Worm (Caenorhabditis elegans) whole organism, L3 larva: Measurements from ENCODE around the gene aps-2.

Experiments used
- ceh-82 ChIP-seq: fragments of 150-350 bp; optimal IDR thresholded peaks from 2 replicates; lab custom pipeline; 2014; ENCODE audit warnings: missing biosample characterization, missing genetic modification characterization
- egl-5 ChIP-seq: fragments of 150-350 bp; optimal IDR thresholded peaks from 2 replicates; lab custom pipeline; 2017; ENCODE audit warnings: missing biosample characterization, missing genetic modification reagents, missing genetic modification characterization, inconsistent platforms
- elt-1 ChIP-seq: fragments of 150-350 bp; optimal IDR thresholded peaks from 2 replicates; lab custom pipeline; 2014; ENCODE audit warnings: missing biosample characterization, missing genetic modification characterization
- mml-1 ChIP-seq: fragments of 150-350 bp; sonication (generic microtip); optimal IDR thresholded peaks from 3 replicates; lab custom pipeline; 2014; ENCODE audit warnings: missing biosample characterization, missing genetic modification characterization
- nhr-23 ChIP-seq: fragments of 150-350 bp; optimal IDR thresholded peaks from 2 replicates; lab custom pipeline; 2014; ENCODE audit warnings: missing biosample characterization, missing genetic modification reagents, missing genetic modification characterization
- nhr-237 ChIP-seq: fragments of 150-350 bp; optimal IDR thresholded peaks from 2 replicates; lab custom pipeline; 2014; ENCODE audit warnings: missing biosample characterization, missing genetic modification characterization
- nhr-43 ChIP-seq: sonication (generic microtip); optimal IDR thresholded peaks from 2 replicates; lab custom pipeline; 2016; ENCODE audit warnings: mild to moderate bottlenecking, missing genetic modification characterization, missing compliant biosample characterization; ENCODE audit not compliant: poor library complexity, severe bottlenecking
- nhr-76 ChIP-seq: fragments of 150-350 bp; sonication (generic microtip); optimal IDR thresholded peaks from 5 replicates; lab custom pipeline; 2014; ENCODE audit warnings: missing biosample characterization, missing genetic modification characterization
- snpc-4 ChIP-seq: fragments of 150-350 bp; optimal IDR thresholded peaks from 2 replicates; lab custom pipeline; 2014; ENCODE audit warnings: missing biosample characterization, missing genetic modification characterization
- unc-39 ChIP-seq: sonication (generic microtip); optimal IDR thresholded peaks from 4 replicates; lab custom pipeline; 2017; ENCODE audit warnings: missing biosample characterization, missing genetic modification characterization
- unc-62 ChIP-seq: fragments of 150-350 bp; sonication (generic microtip); optimal IDR thresholded peaks from 4 replicates; lab custom pipeline; 2014; ENCODE audit warnings: missing biosample characterization, missing genetic modification reagents, missing genetic modification characterization
- zag-1 ChIP-seq: fragments of 150-350 bp; optimal IDR thresholded peaks from 2 replicates; lab custom pipeline; 2014; ENCODE audit warnings: missing biosample characterization, missing genetic modification characterization

DNA sequence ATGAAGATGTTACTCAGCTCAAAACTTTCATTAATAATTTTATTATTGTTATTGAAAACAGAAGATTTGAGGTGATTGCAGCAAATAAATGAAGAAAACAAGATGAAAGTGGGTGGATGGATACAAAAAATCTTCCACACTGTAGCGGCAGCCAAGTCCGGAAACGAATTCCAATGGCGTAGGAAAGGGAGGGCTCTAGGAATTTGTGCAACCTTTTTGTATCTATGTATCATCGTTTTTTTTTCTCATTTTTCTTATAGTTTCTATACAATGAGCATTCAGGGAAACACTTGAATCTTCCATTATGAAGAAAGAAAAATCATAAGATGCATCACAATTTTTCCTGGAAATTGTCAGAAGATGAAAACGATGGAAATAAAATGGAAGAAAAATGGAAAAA is 42.4 kb downstream of the aps-2 start:
- TF ChIP-seq elt-1 (tag; lab: Kevin White, UChicago) (no peak), snpc-4 (tag; lab: Kevin White, UChicago) (no peak), nhr-23 (tag; lab: Kevin White, UChicago) (no peak), unc-39 (tag; lab: Kevin White, UChicago) (no peak), ceh-82 (no peak), nhr-43 (tag; lab: Kevin White, UChicago) (no peak), unc-62 (GFP tag; lab: Kevin White, UChicago) (no peak), zag-1 (no peak), egl-5 (tag; lab: Kevin White, UChicago) (no peak), mml-1 (tag; lab: Kevin White, UChicago) (no peak), nhr-237 (tag; lab: Kevin White, UChicago) (no peak), nhr-76 (tag; lab: Kevin White, UChicago) (no peak)
